Worm (Caenorhabditis elegans): Measurements from ENCODE around the gene srj-22.
A peak's percentile ranks its signal among the peaks of the same experiment; 100 is the strongest.

The srj-22 gene

ce11 chrV:10764066-10764465 is 20.5 kb upstream of the srj-22 start, which contains the start of gene ocr-1:
Gene ocr-1, plus strand, starts transcription at chrV:10764366.
- TF ChIP-seq nhr-47 (tag; optimal IDR thresholded peaks at IDR 0.05) (no peak), alr-1 (tag; optimal IDR thresholded peaks at IDR 0.05; ENCODE audit: borderline replicate concordance) (no peak), ama-1 (optimal IDR thresholded peaks at IDR 0.05) (no peak), aly-2 (tag; optimal IDR thresholded peaks at IDR 0.05) (no peak), unc-62 (GFP tag; optimal IDR thresholded peaks at IDR 0.05) (no peak), sox-4 (tag; optimal IDR thresholded peaks at IDR 0.05) (no peak), skn-1 (tag; optimal IDR thresholded peaks at IDR 0.05) (no peak), xbp-1 (tag; optimal IDR thresholded peaks at IDR 0.05) (no peak), C04F5.9 (tag; optimal IDR thresholded peaks at IDR 0.05) (no peak)

ce11 chrV:10762695-10763094 is 19.1 kb upstream of the srj-22 start, which contains the start of gene sre-6:
Gene sre-6, minus strand, starts transcription at chrV:10762795.
- TF ChIP-seq isw-1 (GFP tag; IDR thresholded peaks at IDR 0.05) (no peak), elt-2 (tag; optimal IDR thresholded peaks at IDR 0.05) (peak; percentile 26), efl-1 (optimal IDR thresholded peaks at IDR 0.05) (no peak), efl-1 (GFP tag; optimal IDR thresholded peaks at IDR 0.05 in 1 of 2) (peak in 1 of 2 experiments; percentile 8)

- no peak for TF ChIP-seq nhr-84 (tag; optimal IDR thresholded peaks at IDR 0.05)
- no peak for TF ChIP-seq fkh-4 (tag; optimal IDR thresholded peaks at IDR 0.05; ENCODE audit: borderline replicate concordance)
- TF ChIP-seq lsy-2 (tag; optimal IDR thresholded peaks at IDR 0.05), result no peak
- TF ChIP-seq dpl-1 (GFP tag; optimal IDR thresholded peaks at IDR 0.05), result no peak
- TF ChIP-seq sup-37 (GFP tag; optimal IDR thresholded peaks at IDR 0.05), result no peak
- TF ChIP-seq lir-3 (tag; optimal IDR thresholded peaks at IDR 0.05; ENCODE audit: poor library complexity), result no peak
- TF ChIP-seq vab-15 (tag; optimal IDR thresholded peaks at IDR 0.05), result no peak
- no peak for TF ChIP-seq nhr-77 (tag; optimal IDR thresholded peaks at IDR 0.05)
- no peak for TF ChIP-seq efl-1 (optimal IDR thresholded peaks at IDR 0.05)
- no peak for TF ChIP-seq efl-1 (GFP tag; optimal IDR thresholded peaks at IDR 0.05 in 1 of 2)
- TF ChIP-seq alr-1 (tag; optimal IDR thresholded peaks at IDR 0.05; ENCODE audit: borderline replicate concordance), result no peak
- TF ChIP-seq mdl-1 (tag; optimal IDR thresholded peaks at IDR 0.05), result no peak
These were observed 17.3 kb upstream of the srj-22 start for ce11 chrV:10760839-10761238.

- TF ChIP-seq nhr-85 (tag), result peak; percentile 61
- TF ChIP-seq hlh-4 (tag; optimal IDR thresholded peaks at IDR 0.05), result no peak
These were observed 15.1 kb upstream of the srj-22 start, which contains the start of gene F28H7.8 for ce11 chrV:10758658-10759057. Gene F28H7.8, plus strand, starts transcription at chrV:10758958.

- TF ChIP-seq lin-14 (GFP tag; optimal IDR thresholded peaks at IDR 0.05), result peak; percentile 86
- TF ChIP-seq dpl-1 (GFP tag; optimal IDR thresholded peaks at IDR 0.05), result no peak
- TF ChIP-seq blmp-1 (tag; optimal IDR thresholded peaks at IDR 0.05), result peak; percentile 63
- TF ChIP-seq zip-4 (GFP tag; optimal IDR thresholded peaks at IDR 0.05), result peak; percentile 11
- peak; percentile 2 for TF ChIP-seq tbx-2 (tag; optimal IDR thresholded peaks at IDR 0.05)
- TF ChIP-seq nhr-85 (tag), result peak; percentile 89
- peak; percentile 50 for TF ChIP-seq snu-23 (GFP tag; optimal IDR thresholded peaks at IDR 0.05)
- no peak for TF ChIP-seq ceh-88 (GFP tag; IDR thresholded peaks at IDR 0.05)
- peak in 2 of 6 experiments; percentile 15 to 79 for TF ChIP-seq elt-3 (tag; optimal IDR thresholded peaks at IDR 0.05)
- peak; percentile 45 for TF ChIP-seq nhr-71 (tag; optimal IDR thresholded peaks at IDR 0.05)
- TF ChIP-seq lin-35 (GFP tag; optimal IDR thresholded peaks at IDR 0.05), result peak in 1 of 2 experiments; percentile 12
- TF ChIP-seq xbp-1 (tag; optimal IDR thresholded peaks at IDR 0.05), result peak; percentile 39
- TF ChIP-seq nhr-20 (tag; optimal IDR thresholded peaks at IDR 0.05), result peak; percentile 50
- TF ChIP-seq skn-1 (tag; optimal IDR thresholded peaks at IDR 0.05), result peak; percentile 40
- TF ChIP-seq irx-1 (tag; optimal IDR thresholded peaks at IDR 0.05), result no peak
These were observed 13.6 kb upstream of the srj-22 start for ce11 chrV:10757128-10757527.

Measured in whole organism, L1 larva.